Worm (Caenorhabditis elegans) whole organism, L4 larva: ENCODE results near the gene F58G1.2.

ENCODE experiments used
- D1046.2 ChIP-seq: fragments of 200-800 bp; sonication (Bioruptor generic); IDR thresholded peaks from 2 replicates; pipeline ENCODE4 v1.3.6; 2022; ENCODE audit warnings: missing genetic modification characterization, missing compliant biosample characterization
- F10B5.3 ChIP-seq: sonication (generic microtip); optimal IDR thresholded peaks from 2 replicates; lab custom pipeline; 2016; ENCODE audit warnings: mild to moderate bottlenecking, missing genetic modification characterization, missing compliant biosample characterization
- F26F4.8 ChIP-seq: fragments of 200-800 bp; sonication (Bioruptor generic); conservative IDR thresholded peaks from 2 replicates; pipeline ENCODE4 v1.3.6; 2022; ENCODE audit warnings: missing genetic modification characterization, missing compliant biosample characterization
- F44E2.7 ChIP-seq: fragments of 200-800 bp; sonication (Bioruptor generic); IDR thresholded peaks from 2 replicates; pipeline ENCODE4 v2.1.2; 2022; ENCODE audit warnings: missing genetic modification characterization, missing compliant biosample characterization
- T20F7.1 ChIP-seq: fragments of 200-800 bp; sonication (Bioruptor generic); optimal IDR thresholded peaks from 2 replicates; lab custom pipeline; 2018; ENCODE audit warnings: mild to moderate bottlenecking, missing genetic modification characterization, missing compliant biosample characterization
- ZK546.5 ChIP-seq, 2 experiments: sonication (generic microtip); optimal IDR thresholded peaks; 2 replicates each; lab custom pipeline; 2017; ENCODE audit warnings: missing biosample characterization in 2 of 2, missing genetic modification characterization in 2 of 2
- aha-1 ChIP-seq: fragments of 150-350 bp; peaks from one replicate; lab custom pipeline; 2014; ENCODE audit warnings: missing biosample characterization, missing genetic modification characterization
- aly-2 ChIP-seq: sonication (generic microtip); optimal IDR thresholded peaks from 2 replicates; lab custom pipeline; 2018; ENCODE audit warnings: missing biosample characterization, missing genetic modification characterization
- ama-1 ChIP-seq: fragments of 150-350 bp; optimal IDR thresholded peaks from 2 replicates; lab custom pipeline; 2014; ENCODE audit warnings: inconsistent platforms, mixed read lengths
- attf-4 ChIP-seq: sonication (generic microtip); optimal IDR thresholded peaks from 3 replicates; lab custom pipeline; 2017; ENCODE audit warnings: missing biosample characterization, missing genetic modification characterization
- ceh-28 ChIP-seq: fragments of 150-350 bp; optimal IDR thresholded peaks from 2 replicates; lab custom pipeline; 2014; ENCODE audit warnings: missing biosample characterization, missing genetic modification reagents, missing genetic modification characterization
- cey-2 ChIP-seq: sonication (generic microtip); optimal IDR thresholded peaks from 3 replicates; lab custom pipeline; 2017; ENCODE audit warnings: missing genetic modification characterization, mild to moderate bottlenecking, missing compliant biosample characterization, antibody characterized with exemption, borderline replicate concordance; ENCODE audit not compliant: insufficient read depth
- ctbp-1 ChIP-seq: fragments of 200-800 bp; sonication (Bioruptor generic); IDR thresholded peaks from 2 replicates; pipeline ENCODE4 v1.3.6; 2022; ENCODE audit warnings: missing genetic modification reagents, missing genetic modification characterization, missing compliant biosample characterization
- daf-16 ChIP-seq, 3 experiments: sonication (generic microtip); optimal IDR thresholded peaks; 2 replicates each; lab custom pipeline; 2016 to 2017; ENCODE audit warnings: missing genetic modification characterization in 3 of 3, missing genetic modification reagents in 3 of 3, mild to moderate bottlenecking in 2 of 3, missing compliant biosample characterization in 2 of 3, missing biosample characterization in 1 of 3, moderate library complexity in 1 of 3
- dmd-6 ChIP-seq: fragments of 200-800 bp; sonication (Bioruptor generic); IDR thresholded peaks from 2 replicates; pipeline ENCODE4 v1.3.6; 2022; ENCODE audit warnings: missing genetic modification reagents, missing genetic modification characterization, missing compliant biosample characterization
- dpl-1 ChIP-seq: fragments of 150-350 bp; optimal IDR thresholded peaks from 2 replicates; lab custom pipeline; 2014; ENCODE audit warnings: missing biosample characterization, missing genetic modification reagents, missing genetic modification characterization
- duxl-1 ChIP-seq: sonication (generic microtip); optimal IDR thresholded peaks from 2 replicates; lab custom pipeline; 2016; ENCODE audit warnings: mild to moderate bottlenecking, missing genetic modification characterization, moderate library complexity, missing compliant biosample characterization; ENCODE audit not compliant: poor library complexity
- dve-1 ChIP-seq: sonication (generic microtip); optimal IDR thresholded peaks from 2 replicates; lab custom pipeline; 2017; ENCODE audit warnings: antibody characterized with exemption, mild to moderate bottlenecking, missing genetic modification characterization, missing compliant biosample characterization; ENCODE audit not compliant: insufficient read depth
- egl-27 ChIP-seq: sonication (generic microtip); optimal IDR thresholded peaks from 3 replicates; lab custom pipeline; 2017; ENCODE audit warnings: missing biosample characterization, missing genetic modification reagents, missing genetic modification characterization
- egl-43 ChIP-seq: fragments of 200-800 bp; sonication (Bioruptor generic); IDR thresholded peaks from 2 replicates; pipeline ENCODE4 v1.3.6; 2022; ENCODE audit warnings: missing genetic modification reagents, missing genetic modification characterization, missing compliant biosample characterization
- fkh-10 ChIP-seq: fragments of 150-350 bp; optimal IDR thresholded peaks from 2 replicates; lab custom pipeline; 2014; ENCODE audit warnings: missing biosample characterization, missing genetic modification reagents, missing genetic modification characterization
- gei-8 ChIP-seq: fragments of 200-800 bp; sonication (Bioruptor generic); optimal IDR thresholded peaks from 2 replicates; lab custom pipeline; 2018; ENCODE audit warnings: mild to moderate bottlenecking, missing genetic modification characterization, missing compliant biosample characterization
- hif-1 ChIP-seq, 2 experiments: sonication (generic microtip); optimal IDR thresholded peaks; 2 replicates each; lab custom pipeline; 2016 to 2017; ENCODE audit warnings: missing compliant biosample characterization in 2 of 2, missing genetic modification characterization in 2 of 2, missing genetic modification reagents in 2 of 2, missing genotype in 2 of 2, mild to moderate bottlenecking in 1 of 2
- hlh-11 ChIP-seq: fragments of 200-800 bp; sonication (Bioruptor generic); optimal IDR thresholded peaks from 2 replicates; lab custom pipeline; 2018; ENCODE audit warnings: mild to moderate bottlenecking, missing genetic modification characterization, missing compliant biosample characterization
- hlh-30 ChIP-seq: sonication (generic microtip); optimal IDR thresholded peaks from 2 replicates; lab custom pipeline; 2017; ENCODE audit warnings: antibody characterized with exemption, mild to moderate bottlenecking, missing genetic modification characterization, missing compliant biosample characterization; ENCODE audit not compliant: insufficient read depth
- lin-1 ChIP-seq: fragments of 200-800 bp; sonication (Bioruptor generic); IDR thresholded peaks from 2 replicates; pipeline ENCODE4 v1.3.6; 2022; ENCODE audit warnings: missing genetic modification reagents, missing genetic modification characterization, missing compliant biosample characterization
- mdt-29 ChIP-seq: fragments of 200-800 bp; sonication (Bioruptor generic); IDR thresholded peaks from 2 replicates; pipeline ENCODE4 v1.3.6; 2022; ENCODE audit warnings: missing genetic modification reagents, missing genetic modification characterization, missing compliant biosample characterization
- mes-2 ChIP-seq: sonication (generic microtip); optimal IDR thresholded peaks from 2 replicates; lab custom pipeline; 2016; ENCODE audit warnings: missing genotype, mild to moderate bottlenecking, missing genetic modification characterization, missing compliant biosample characterization; ENCODE audit not compliant: poor library complexity, severe bottlenecking
- mxl-2 ChIP-seq: fragments of 200-800 bp; sonication (Bioruptor generic); conservative IDR thresholded peaks from 2 replicates; pipeline ENCODE4 v1.3.6; 2022; ENCODE audit warnings: missing genetic modification reagents, missing genetic modification characterization, missing compliant biosample characterization
- mxl-3 ChIP-seq: fragments of 200-800 bp; sonication (Bioruptor generic); optimal IDR thresholded peaks from 2 replicates; lab custom pipeline; 2018; ENCODE audit warnings: mild to moderate bottlenecking, missing genetic modification characterization, missing compliant biosample characterization
- nhr-11 ChIP-seq: fragments of 150-350 bp; optimal IDR thresholded peaks from 2 replicates; lab custom pipeline; 2014; ENCODE audit warnings: missing biosample characterization, missing genetic modification characterization
- nhr-111 ChIP-seq: fragments of 200-800 bp; sonication (Bioruptor generic); optimal IDR thresholded peaks from 2 replicates; lab custom pipeline; 2018; ENCODE audit warnings: mild to moderate bottlenecking, missing genetic modification characterization, missing compliant biosample characterization
- nhr-28 ChIP-seq: fragments of 150-350 bp; optimal IDR thresholded peaks from 2 replicates; lab custom pipeline; 2014; ENCODE audit warnings: missing biosample characterization, missing genetic modification characterization
- nhr-41 ChIP-seq: fragments of 200-800 bp; sonication (Bioruptor generic); IDR thresholded peaks from 2 replicates; pipeline ENCODE4 v1.3.6; 2022; ENCODE audit warnings: missing genetic modification reagents, missing genetic modification characterization, missing compliant biosample characterization
- nhr-42 ChIP-seq: fragments of 200-800 bp; sonication (Bioruptor generic); IDR thresholded peaks from 2 replicates; pipeline ENCODE4 v1.3.6; 2022; ENCODE audit warnings: missing genetic modification characterization, missing compliant biosample characterization
- nhr-6 ChIP-seq: fragments of 150-350 bp; optimal IDR thresholded peaks from 2 replicates; lab custom pipeline; 2014; ENCODE audit warnings: missing biosample characterization, missing genetic modification characterization
- nhr-77 ChIP-seq: fragments of 150-350 bp; optimal IDR thresholded peaks from 2 replicates; lab custom pipeline; 2014; ENCODE audit warnings: missing biosample characterization, missing genetic modification characterization
- php-3 ChIP-seq: fragments of 200-800 bp; sonication (Bioruptor generic); IDR thresholded peaks from 2 replicates; pipeline ENCODE4 v1.3.6; 2022; ENCODE audit warnings: missing genetic modification reagents, missing genetic modification characterization, missing compliant biosample characterization
- pqm-1 ChIP-seq: sonication (generic microtip); optimal IDR thresholded peaks from 2 replicates; lab custom pipeline; 2017; ENCODE audit warnings: missing biosample characterization, missing genetic modification characterization
- rbr-2 ChIP-seq: sonication (generic microtip); optimal IDR thresholded peaks from 2 replicates; lab custom pipeline; 2016; ENCODE audit warnings: missing genotype, missing genetic modification characterization, missing compliant biosample characterization
- set-16 ChIP-seq: fragments of 200-800 bp; sonication (Bioruptor generic); IDR thresholded peaks from 2 replicates; pipeline ENCODE4 v1.3.6; 2022; ENCODE audit warnings: missing genetic modification reagents, missing genetic modification characterization, missing compliant biosample characterization
- snpc-1.2 ChIP-seq: fragments of 200-800 bp; sonication (Bioruptor generic); IDR thresholded peaks from 2 replicates; pipeline ENCODE4 v1.3.6; 2022; ENCODE audit warnings: missing genetic modification reagents, missing genetic modification characterization, missing compliant biosample characterization
- spr-1 ChIP-seq: sonication (generic microtip); optimal IDR thresholded peaks from 2 replicates; lab custom pipeline; 2016; ENCODE audit warnings: mild to moderate bottlenecking, missing genetic modification characterization, missing compliant biosample characterization
- tag-97 ChIP-seq: fragments of 200-800 bp; sonication (Bioruptor generic); IDR thresholded peaks from 2 replicates; pipeline ENCODE4 v1.3.6; 2022; ENCODE audit warnings: missing genetic modification characterization, missing compliant biosample characterization
- unc-130 ChIP-seq: sonication (generic microtip); optimal IDR thresholded peaks from 2 replicates; lab custom pipeline; 2016; ENCODE audit warnings: missing genetic modification reagents, missing genetic modification characterization, missing compliant biosample characterization
- vab-7 ChIP-seq: fragments of 200-800 bp; sonication (Bioruptor generic); IDR thresholded peaks from 2 replicates; pipeline ENCODE4 v1.3.6; 2022; ENCODE audit warnings: missing genetic modification reagents, missing genetic modification characterization, missing compliant biosample characterization
- zag-1 ChIP-seq: fragments of 150-350 bp; optimal IDR thresholded peaks from 2 replicates; lab custom pipeline; 2014; ENCODE audit warnings: missing biosample characterization, missing genetic modification characterization
- zfp-3 ChIP-seq: fragments of 200-800 bp; sonication (Bioruptor generic); conservative IDR thresholded peaks from 2 replicates; pipeline ENCODE4 v1.3.6; 2022; ENCODE audit warnings: missing genetic modification reagents, missing genetic modification characterization, missing compliant biosample characterization
- zip-2 ChIP-seq: fragments of 150-350 bp; optimal IDR thresholded peaks from 2 replicates; lab custom pipeline; 2014; ENCODE audit warnings: missing biosample characterization, missing genetic modification characterization

Gene F58G1.2

DNA sequence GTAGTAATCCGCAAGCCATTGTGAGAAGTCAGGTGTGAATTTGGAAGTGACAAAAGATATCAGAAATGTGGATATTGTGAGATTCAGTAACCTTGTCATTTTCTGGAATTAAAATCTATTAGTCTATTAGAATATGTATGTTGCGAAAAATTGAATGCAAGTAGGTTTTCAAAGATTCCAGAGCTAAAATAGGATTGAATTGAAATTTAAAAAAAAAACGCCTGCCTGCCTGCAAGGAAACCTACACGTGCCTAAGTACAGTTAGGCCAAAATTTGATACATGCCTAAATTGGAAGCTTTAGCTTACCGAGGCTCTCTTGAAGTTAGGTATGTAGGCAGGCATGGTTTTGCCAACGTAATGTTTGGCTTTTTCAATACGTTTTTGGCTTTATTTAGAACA, 16.4 kb upstream of the F58G1.2 start, which contains the start of gene lips-9:
TSS of gene lips-9 (minus strand) at position 101 of the 400 bp plus-strand sequence.
- no peak for TF ChIP-seq nhr-6 (tag; lab: Kevin White, UChicago)
- TF ChIP-seq mxl-2 = no peak
- no peak for TF ChIP-seq F26F4.8 (GFP tag; lab: Robert Waterston, UW)
- TF ChIP-seq hif-1 (tag; optimal IDR thresholded peaks at IDR 0.05; lab: Kevin White, UChicago) = no peak
- TF ChIP-seq vab-7 (GFP tag; lab: Robert Waterston, UW) = no peak
- no peak for TF ChIP-seq mes-2 (tag; lab: Kevin White, UChicago)
- TF ChIP-seq aha-1 = no peak
- no peak for TF ChIP-seq cey-2 (tag; lab: Kevin White, UChicago)
- TF ChIP-seq zfp-3 (GFP tag; lab: Robert Waterston, UW) = no peak
- TF ChIP-seq F10B5.3 (tag; lab: Kevin White, UChicago) = no peak
- TF ChIP-seq pqm-1 (tag; lab: Kevin White, UChicago) = no peak
- TF ChIP-seq spr-1 (tag; lab: Kevin White, UChicago) = no peak
- no peak for TF ChIP-seq zip-2 (tag; lab: Kevin White, UChicago)
- no peak for TF ChIP-seq unc-130 (GFP tag; lab: Kevin White, UChicago)
- no peak for TF ChIP-seq ctbp-1
- no peak for TF ChIP-seq nhr-111 (GFP tag; lab: Kevin White, UChicago)
- TF ChIP-seq F44E2.7 (GFP tag; lab: Robert Waterston, UW) = no peak
- TF ChIP-seq set-16 (GFP tag; lab: Robert Waterston, UW) = no peak
- TF ChIP-seq ZK546.5 (tag; optimal IDR thresholded peaks at IDR 0.05; lab: Kevin White, UChicago) = no peak
- TF ChIP-seq, all 104 proteins: peak for 0

ce11 chrII:12931456-12931923, 12.7 kb upstream of the F58G1.2 start, which contains the start of gene dct-18:
Gene dct-18, plus strand, starts transcription at chrII:12931873.
- TF ChIP-seq hlh-30 (tag; lab: Kevin White, UChicago) = no peak
- no peak for TF ChIP-seq gei-8 (GFP tag; lab: Kevin White, UChicago)
- TF ChIP-seq D1046.2 (GFP tag; lab: Robert Waterston, UW) = no peak
- TF ChIP-seq egl-43 = no peak
- no peak for TF ChIP-seq rbr-2
- 0 out of 2 replicates have a peak, but pooled peaks have one; percentile 20 for TF ChIP-seq php-3
- no peak for TF ChIP-seq daf-16 (GFP tag; optimal IDR thresholded peaks at IDR 0.05; lab: Kevin White, UChicago)
- peak; percentile 54 for TF ChIP-seq daf-16 (tag; optimal IDR thresholded peaks at IDR 0.05; lab: Kevin White, UChicago)
- no peak for TF ChIP-seq egl-27
- peak; percentile 0 for TF ChIP-seq mxl-3 (GFP tag; lab: Kevin White, UChicago)
- no peak for TF ChIP-seq fkh-10 (GFP tag; lab: Kevin White, UChicago)
- no peak for TF ChIP-seq T20F7.1 (GFP tag; lab: Kevin White, UChicago)
- no peak for TF ChIP-seq tag-97 (GFP tag; lab: Robert Waterston, UW)
- TF ChIP-seq hlh-11 (tag; lab: Kevin White, UChicago) = peak; percentile 62
- no peak for TF ChIP-seq zag-1 (tag; lab: Kevin White, UChicago)
- TF ChIP-seq dmd-6 (GFP tag; lab: Robert Waterston, UW) = peak; percentile 48
- TF ChIP-seq mdt-29 (GFP tag; lab: Robert Waterston, UW) = no peak
- TF ChIP-seq nhr-28 = peak; percentile 88
- TF ChIP-seq nhr-11 = no peak
- no peak for TF ChIP-seq nhr-42 (GFP tag; lab: Robert Waterston, UW)
- TF ChIP-seq nhr-77 = peak; percentile 29
- 0 out of 2 replicates have a peak, but pooled peaks have one; percentile 15 for TF ChIP-seq lin-1 (GFP tag; lab: Robert Waterston, UW)
- TF ChIP-seq ama-1 (lab: Kevin White, UChicago) = no peak
- no peak for TF ChIP-seq aly-2 (tag; lab: Kevin White, UChicago)
- no peak for TF ChIP-seq ceh-28 (tag; lab: Kevin White, UChicago)
- peak; percentile 77 for TF ChIP-seq pqm-1 (tag; lab: Kevin White, UChicago)
- TF ChIP-seq mes-2 (tag; lab: Kevin White, UChicago) = no peak
- TF ChIP-seq nhr-41 (GFP tag; lab: Robert Waterston, UW) = 0 out of 2 replicates have a peak, but pooled peaks have one; percentile 39
- no peak for TF ChIP-seq duxl-1
- TF ChIP-seq attf-4 (tag; lab: Kevin White, UChicago) = no peak
- TF ChIP-seq snpc-1.2 (GFP tag; lab: Robert Waterston, UW) = no peak
- peak; percentile 66 for TF ChIP-seq dve-1 (tag; lab: Kevin White, UChicago)
- TF ChIP-seq dpl-1 (GFP tag; lab: Kevin White, UChicago) = no peak
